Worm (Caenorhabditis elegans) whole organism, young adult: ENCODE data around the gene cope-1.
"Not testable (repeated sequence)": the region's sequence is repeated elsewhere in the genome, so short reads cannot be mapped to it uniquely, and the experiment has no call there.

ENCODE experiments used
- B0035.1 ChIP-seq: sonication (generic microtip); optimal IDR thresholded peaks from 2 replicates; lab custom pipeline; 2016; ENCODE audit warnings: missing genetic modification characterization, mild to moderate bottlenecking, missing compliant biosample characterization, missing genotype, missing genetic modification reagents
- B0261.1 ChIP-seq: sonication (generic microtip); optimal IDR thresholded peaks from 2 replicates; lab custom pipeline; 2016; ENCODE audit warnings: mild to moderate bottlenecking, missing genetic modification characterization, moderate library complexity, missing compliant biosample characterization
- C06A6.2 ChIP-seq: fragments of 200-800 bp; sonication (Bioruptor generic); conservative IDR thresholded peaks from 2 replicates; pipeline ENCODE4 v1.3.6; 2022; ENCODE audit warnings: missing genetic modification characterization, missing compliant biosample characterization
- C17E4.6 ChIP-seq: fragments of 200-800 bp; sonication (Bioruptor generic); IDR thresholded peaks from 2 replicates; pipeline ENCODE4 v1.3.6; 2022; ENCODE audit warnings: missing genetic modification reagents, missing genetic modification characterization, missing compliant biosample characterization
- D2030.7 ChIP-seq: fragments of 200-800 bp; sonication (Bioruptor generic); IDR thresholded peaks from 2 replicates; pipeline ENCODE4 v1.3.6; 2022; ENCODE audit warnings: missing genetic modification reagents, missing genetic modification characterization, missing compliant biosample characterization
- F10E7.11 ChIP-seq: sonication (generic microtip); optimal IDR thresholded peaks from 2 replicates; lab custom pipeline; 2017; ENCODE audit warnings: mild to moderate bottlenecking, missing genetic modification characterization, moderate library complexity, missing compliant biosample characterization
- F37B4.10 ChIP-seq: fragments of 200-800 bp; sonication (Bioruptor generic); IDR thresholded peaks from 2 replicates; pipeline ENCODE4 v1.3.6; 2022; ENCODE audit warnings: missing genetic modification characterization, missing compliant biosample characterization
- F57A8.1 ChIP-seq: fragments of 200-800 bp; sonication (Bioruptor generic); optimal IDR thresholded peaks from 2 replicates; lab custom pipeline; 2018; ENCODE audit warnings: mild to moderate bottlenecking, missing genetic modification characterization, moderate library complexity, missing compliant biosample characterization
- K11D2.4 ChIP-seq: fragments of 200-800 bp; sonication (Bioruptor generic); IDR thresholded peaks from 2 replicates; pipeline ENCODE4 v1.3.6; 2022; ENCODE audit warnings: missing genetic modification reagents, missing genetic modification characterization, missing compliant biosample characterization
- K12H6.12 ChIP-seq: fragments of 200-800 bp; sonication (Bioruptor generic); optimal IDR thresholded peaks from 2 replicates; lab custom pipeline; 2018; ENCODE audit warnings: mild to moderate bottlenecking, missing genetic modification characterization, missing compliant biosample characterization
- Y56A3A.18 ChIP-seq: fragments of 200-800 bp; sonication (Bioruptor generic); IDR thresholded peaks from 2 replicates; pipeline ENCODE4 v1.3.6; 2022; ENCODE audit warnings: missing genetic modification reagents, missing genetic modification characterization, missing compliant biosample characterization
- Y79H2A.3 ChIP-seq: fragments of 200-800 bp; sonication (Bioruptor generic); conservative IDR thresholded peaks from 2 replicates; pipeline ENCODE4 v1.3.6; 2022; ENCODE audit warnings: missing genetic modification reagents, missing genetic modification characterization, missing compliant biosample characterization
- Y95B8A.8 ChIP-seq: fragments of 200-800 bp; sonication (Bioruptor generic); IDR thresholded peaks from 2 replicates; pipeline ENCODE4 v1.3.6; 2022; ENCODE audit warnings: missing genetic modification reagents, missing genetic modification characterization, missing compliant biosample characterization
- aptf-2 ChIP-seq: fragments of 200-800 bp; sonication (Bioruptor generic); conservative IDR thresholded peaks from 2 replicates; pipeline ENCODE4 v1.3.6; 2022; ENCODE audit warnings: missing genetic modification reagents, missing genetic modification characterization, missing compliant biosample characterization
- attf-3 ChIP-seq: fragments of 200-800 bp; sonication (Bioruptor generic); conservative IDR thresholded peaks from 2 replicates; pipeline ENCODE4 v1.3.6; 2022; ENCODE audit warnings: missing genetic modification reagents, missing genetic modification characterization, missing compliant biosample characterization
- attf-5 ChIP-seq: fragments of 200-800 bp; sonication (Bioruptor generic); optimal IDR thresholded peaks from 2 replicates; lab custom pipeline; 2018; ENCODE audit warnings: mild to moderate bottlenecking, missing genetic modification characterization, missing compliant biosample characterization
- attf-6 ChIP-seq: fragments of 200-800 bp; sonication (Bioruptor generic); IDR thresholded peaks from 2 replicates; pipeline ENCODE4 v1.3.6; 2022; ENCODE audit warnings: missing genetic modification reagents, missing genetic modification characterization, missing compliant biosample characterization
- bed-2 ChIP-seq: fragments of 200-800 bp; sonication (Bioruptor generic); IDR thresholded peaks from 2 replicates; pipeline ENCODE4 v1.3.6; 2022; ENCODE audit warnings: missing genetic modification reagents, missing genetic modification characterization, missing compliant biosample characterization
- ceh-100 ChIP-seq: fragments of 200-800 bp; sonication (Bioruptor generic); IDR thresholded peaks from 2 replicates; pipeline ENCODE4 v1.3.6; 2022; ENCODE audit warnings: missing genetic modification reagents, missing genetic modification characterization, missing compliant biosample characterization
- ceh-27 ChIP-seq: fragments of 200-800 bp; sonication (Bioruptor generic); optimal IDR thresholded peaks from 2 replicates; lab custom pipeline; 2018; ENCODE audit warnings: mild to moderate bottlenecking, missing genetic modification characterization, moderate library complexity, missing compliant biosample characterization
- chd-7 ChIP-seq: sonication (generic microtip); optimal IDR thresholded peaks from 2 replicates; lab custom pipeline; 2016; ENCODE audit warnings: mild to moderate bottlenecking, missing genetic modification characterization, moderate library complexity, missing compliant biosample characterization
- dox-1 ChIP-seq: fragments of 200-800 bp; sonication (Bioruptor generic); IDR thresholded peaks from 2 replicates; pipeline ENCODE4 v1.3.6; 2022; ENCODE audit warnings: missing genetic modification reagents, missing genetic modification characterization, missing compliant biosample characterization
- dpl-1 ChIP-seq: fragments of 150-350 bp; optimal IDR thresholded peaks from 2 replicates; lab custom pipeline; 2014; ENCODE audit warnings: missing biosample characterization, missing genetic modification reagents, missing genetic modification characterization
- efl-1 ChIP-seq: fragments of 150-350 bp; optimal IDR thresholded peaks from 2 replicates; lab custom pipeline; 2014; ENCODE audit warnings: missing biosample characterization, missing genetic modification reagents, missing genetic modification characterization
- fkh-3 ChIP-seq: sonication (generic microtip); optimal IDR thresholded peaks from 2 replicates; lab custom pipeline; 2016; ENCODE audit warnings: mild to moderate bottlenecking, missing genetic modification characterization, missing compliant biosample characterization
- hmg-20 ChIP-seq: fragments of 200-800 bp; sonication (Bioruptor generic); IDR thresholded peaks from 2 replicates; pipeline ENCODE4 v1.3.6; 2022; ENCODE audit warnings: missing genetic modification reagents, missing genetic modification characterization, missing compliant biosample characterization
- lin-26 ChIP-seq: fragments of 200-800 bp; sonication (Bioruptor generic); IDR thresholded peaks from 2 replicates; pipeline ENCODE4 v1.3.6; 2022; ENCODE audit warnings: missing genetic modification reagents, missing genetic modification characterization, missing compliant biosample characterization
- madf-8 ChIP-seq: fragments of 200-800 bp; sonication (Bioruptor generic); conservative IDR thresholded peaks from 2 replicates; pipeline ENCODE4 v1.3.6; 2022; ENCODE audit warnings: missing genetic modification reagents, missing genetic modification characterization, missing compliant biosample characterization
- pbrm-1 ChIP-seq: fragments of 200-800 bp; sonication (Bioruptor generic); IDR thresholded peaks from 2 replicates; pipeline ENCODE4 v1.3.6; 2022; ENCODE audit warnings: missing genetic modification reagents, missing genetic modification characterization, missing compliant biosample characterization
- pha-4 ChIP-seq: fragments of 150-350 bp; sonication (generic microtip); optimal IDR thresholded peaks from 2 replicates; lab custom pipeline; 2014; ENCODE audit warnings: missing biosample characterization, missing genetic modification reagents, missing genetic modification characterization
- sdz-38 ChIP-seq: sonication (generic microtip); optimal IDR thresholded peaks from 2 replicates; lab custom pipeline; 2016; ENCODE audit warnings: missing genotype, missing genetic modification characterization, missing compliant biosample characterization
- snpc-1.1 ChIP-seq: sonication (generic microtip); optimal IDR thresholded peaks from 2 replicates; lab custom pipeline; 2017; ENCODE audit warnings: missing genetic modification characterization, mild to moderate bottlenecking, missing compliant biosample characterization, antibody characterized with exemption, moderate library complexity, missing genotype, missing genetic modification reagents; ENCODE audit not compliant: insufficient read depth
- tlf-1 ChIP-seq: fragments of 200-800 bp; sonication (Bioruptor generic); optimal IDR thresholded peaks from 2 replicates; lab custom pipeline; 2018; ENCODE audit warnings: mild to moderate bottlenecking, missing genetic modification characterization, missing compliant biosample characterization
- xnd-1 ChIP-seq: sonication (generic microtip); optimal IDR thresholded peaks from 2 replicates; lab custom pipeline; 2016; ENCODE audit warnings: missing genotype, missing genetic modification reagents, missing genetic modification characterization, missing compliant biosample characterization
- zfh-2 ChIP-seq: fragments of 200-800 bp; sonication (Bioruptor generic); conservative IDR thresholded peaks from 2 replicates; pipeline ENCODE4 v1.3.6; 2022; ENCODE audit warnings: missing genetic modification reagents, missing genetic modification characterization, missing compliant biosample characterization
- ztf-6 ChIP-seq: fragments of 200-800 bp; sonication (Bioruptor generic); IDR thresholded peaks from 2 replicates; pipeline ENCODE4 v1.3.6; 2022; ENCODE audit warnings: missing genetic modification reagents, missing genetic modification characterization, missing compliant biosample characterization

The cope-1 gene

DNA sequence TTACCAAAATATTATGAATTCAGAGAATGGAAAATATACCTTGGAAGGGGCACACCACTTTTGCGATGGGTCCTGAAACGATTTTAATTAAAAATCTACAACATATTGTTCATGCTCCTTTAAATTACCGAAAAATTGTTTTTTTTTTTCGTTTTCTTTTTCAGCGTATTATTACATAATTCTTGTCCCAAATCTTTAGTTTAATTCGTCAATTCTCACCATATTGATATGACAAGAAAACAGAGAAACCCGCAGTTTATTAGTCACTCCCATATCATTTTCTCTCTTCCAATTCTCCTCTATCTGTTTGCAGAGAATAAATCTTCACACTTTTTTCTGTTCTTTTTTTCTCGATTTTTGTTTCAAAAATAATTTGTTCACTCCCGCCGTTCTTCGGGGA is 30.8 kb upstream of the cope-1 start, which contains the start of gene F11F1.1:
Gene F11F1.1, plus strand, starts transcription at position 301 of the 400 bp plus-strand sequence.
- no peak for TF ChIP-seq ztf-6 (GFP tag; lab: Robert Waterston, UW)
- TF ChIP-seq D2030.7 (GFP tag; lab: Robert Waterston, UW): no peak
- no peak for TF ChIP-seq C17E4.6 (GFP tag; lab: Robert Waterston, UW)
- no peak for TF ChIP-seq xnd-1
- TF ChIP-seq K12H6.12 (tag; lab: Kevin White, UChicago): no peak
- TF ChIP-seq fkh-3 (tag; lab: Kevin White, UChicago): no peak
- TF ChIP-seq zfh-2 (GFP tag; lab: Robert Waterston, UW): no peak
- TF ChIP-seq efl-1 (GFP tag; lab: Kevin White, UChicago): no peak
- TF ChIP-seq aptf-2: no peak
- no peak for TF ChIP-seq dpl-1 (GFP tag; lab: Kevin White, UChicago)
- TF ChIP-seq attf-5 (GFP tag; lab: Kevin White, UChicago): no peak
- TF ChIP-seq madf-8: no peak
- TF ChIP-seq F37B4.10: no peak
- TF ChIP-seq ceh-100 (GFP tag; lab: Robert Waterston, UW): no peak
- TF ChIP-seq tlf-1 (GFP tag; lab: Kevin White, UChicago): no peak
- TF ChIP-seq K11D2.4 (GFP tag; lab: Robert Waterston, UW): no peak
- no peak for TF ChIP-seq pha-4

DNA sequence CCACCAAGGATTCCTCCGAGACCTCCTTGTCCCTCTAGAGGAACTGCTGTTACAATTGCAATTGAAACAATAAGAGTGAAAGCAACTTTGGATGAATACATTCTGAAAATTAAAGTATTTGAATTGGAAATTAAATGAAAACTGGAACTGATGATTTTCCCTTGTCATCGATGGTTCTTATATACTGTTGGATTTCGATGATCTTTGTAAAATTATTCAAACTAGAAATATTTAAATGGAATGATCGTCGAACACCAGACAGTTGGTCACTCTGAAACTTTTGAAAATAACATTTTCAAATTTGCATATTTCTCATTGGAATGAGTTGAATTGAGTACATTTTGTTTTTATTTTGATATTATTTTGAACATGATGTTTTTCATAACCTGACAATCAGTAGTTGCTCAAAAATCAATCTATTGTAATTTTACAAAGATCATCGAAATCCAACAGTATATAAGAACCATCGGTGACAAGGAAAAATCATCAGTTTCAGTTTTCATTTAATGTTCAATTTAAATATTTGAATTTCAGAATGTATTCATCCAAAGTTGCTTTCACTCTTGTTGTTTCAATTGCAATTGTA is 24.3 kb upstream of the cope-1 start, which contains the start of the genes srlf-9 and srlf-10:
Gene srlf-9, minus strand, starts transcription at position 101 of the 586 bp plus-strand sequence.
Gene srlf-10, plus strand, starts transcription at position 536 of the 586 bp plus-strand sequence.
- TF ChIP-seq sdz-38 (tag; lab: Kevin White, UChicago); efl-1 (GFP tag; lab: Kevin White, UChicago); ceh-27: not testable (repeated sequence)

DNA sequence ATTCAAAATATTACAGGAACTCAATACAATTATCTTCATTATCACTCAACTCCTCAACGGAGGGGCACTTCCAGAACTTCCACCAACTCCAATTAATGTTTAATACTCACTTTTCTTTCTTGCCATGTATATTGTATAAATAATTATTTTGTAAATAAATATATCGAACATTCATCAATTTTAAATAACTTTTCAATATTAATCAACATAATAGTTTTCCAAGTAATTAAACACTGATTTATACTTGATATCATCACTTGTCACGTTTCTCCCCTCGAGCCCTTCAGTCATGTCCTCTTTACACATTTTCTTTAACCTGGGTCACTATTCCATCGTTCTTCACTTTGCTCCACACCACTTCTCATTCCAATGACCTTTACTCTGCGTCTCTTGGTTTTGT is 23.1 kb upstream of the cope-1 start, which contains the start of gene mig-18:
Gene mig-18, plus strand, starts transcription at position 301 of the 400 bp plus-strand sequence.
- TF ChIP-seq B0261.1 (tag; lab: Kevin White, UChicago) (no peak), B0035.1 (no peak), attf-6 (GFP tag; lab: Robert Waterston, UW) (no peak), dox-1 (GFP tag; lab: Robert Waterston, UW) (no peak), F57A8.1 (GFP tag; lab: Kevin White, UChicago) (no peak), bed-2 (no peak), lin-26 (GFP tag; lab: Robert Waterston, UW) (no peak), Y95B8A.8 (GFP tag; lab: Robert Waterston, UW) (no peak)

DNA sequence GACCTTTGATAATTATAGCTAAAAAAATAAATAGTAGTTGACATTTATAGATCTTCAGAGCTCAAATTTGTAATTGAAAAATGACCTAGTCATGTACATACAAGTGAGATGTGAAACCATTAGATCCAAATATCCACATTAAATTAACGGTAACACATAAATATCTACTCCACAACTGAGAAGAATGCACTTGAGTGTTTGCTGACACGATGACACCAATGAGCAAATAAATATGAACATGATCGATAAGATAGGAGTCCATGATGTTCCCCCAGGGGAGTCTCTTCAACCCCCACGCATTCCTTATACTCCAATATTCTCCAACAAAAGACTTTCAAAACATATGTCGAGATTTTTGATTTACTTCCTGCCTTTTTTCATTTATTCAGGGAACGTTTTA is 21.6 kb upstream of the cope-1 start, which contains the start of gene ttr-52:
Gene ttr-52, plus strand, starts transcription at position 301 of the 400 bp plus-strand sequence.
- TF ChIP-seq F10E7.11 (tag; lab: Kevin White, UChicago): no peak
- TF ChIP-seq chd-7 (tag; lab: Kevin White, UChicago): no peak

DNA sequence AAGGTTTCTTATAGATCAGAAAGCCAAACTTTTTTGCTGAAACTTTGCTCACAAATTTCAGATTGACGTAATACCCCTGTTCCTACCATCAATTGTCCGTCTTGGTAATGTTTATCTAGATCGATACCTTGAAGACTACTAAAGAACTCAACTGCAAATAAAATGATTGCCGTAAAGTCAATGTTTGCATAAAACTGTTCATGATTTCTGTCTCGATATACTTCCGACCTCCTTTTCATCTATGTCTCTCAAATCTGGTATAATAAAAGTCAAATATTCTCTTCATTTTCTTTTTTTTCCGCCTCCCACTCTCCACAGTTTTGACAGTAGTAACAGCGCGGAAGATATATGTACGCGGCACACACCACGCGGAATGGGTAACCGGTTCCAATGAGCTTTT is 20.6 kb upstream of the cope-1 start, which contains the start of gene nas-1:
Gene nas-1, plus strand, starts transcription at position 301 of the 400 bp plus-strand sequence.
- TF ChIP-seq pbrm-1 (GFP tag; lab: Robert Waterston, UW) (no peak), C06A6.2 (GFP tag; lab: Robert Waterston, UW) (no peak), attf-3 (GFP tag; lab: Robert Waterston, UW) (no peak), hmg-20 (no peak), madf-8 (no peak), snpc-1.1 (no peak), Y79H2A.3 (no peak), Y56A3A.18 (GFP tag; lab: Robert Waterston, UW) (no peak)
- TF ChIP-seq, all 124 proteins: peak for 0
